Worm (Caenorhabditis elegans): ENCODE results near the gene penr-1.

DNA sequence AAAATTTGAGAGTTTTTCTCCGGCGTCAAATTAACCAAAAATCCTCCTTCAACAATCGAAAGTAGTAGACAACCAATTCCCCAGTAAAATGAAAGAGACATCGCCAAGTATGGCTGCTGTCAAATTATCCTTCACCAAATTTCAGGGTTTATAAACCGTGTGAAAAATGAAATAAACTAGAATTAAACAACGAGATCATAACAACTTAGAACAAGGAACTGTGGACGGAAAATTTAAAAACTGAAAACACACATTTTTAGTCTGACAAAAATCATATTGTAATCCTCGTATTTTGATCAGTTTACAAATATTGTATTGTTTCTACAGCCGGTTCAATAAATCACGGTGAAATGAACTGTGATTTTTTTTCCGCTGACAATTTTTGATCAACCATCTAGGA lies 6.3 kb upstream of the penr-1 start, which contains the start of gene cest-30:
- TF ChIP-seq ztf-11 (tag; optimal IDR thresholded peaks at IDR 0.05) (no peak), nhr-25 (tag; optimal IDR thresholded peaks at IDR 0.05; ENCODE audit: borderline replicate concordance, insufficient read depth) (no peak)

Data from whole organism, L4 larva.